Fruit fly (Drosophila melanogaster) whole organism, larva: ENCODE measurements around the gene CG1792.

Source experiments
- noc ChIP-seq: fragments of 200-800 bp; sonication (Bioruptor generic); optimal IDR thresholded peaks from 3 replicates; lab custom pipeline; 2019; ENCODE audit warnings: missing biosample characterization, mild to moderate bottlenecking, missing genetic modification characterization, moderate library complexity

Gene CG1792

dm6 chr3R:31627186-31627585, 11.1 kb downstream of the CG1792 start:
- no peak for TF ChIP-seq noc (tag; lab: Kevin White, UChicago)

- TF ChIP-seq noc (tag; lab: Kevin White, UChicago), result no peak
Measured at dm6 chr3R:31630376-31630775, 14.3 kb downstream of the CG1792 start.

dm6 chr3R:31632316-31632715, 16.2 kb downstream of the CG1792 start:
- no peak for TF ChIP-seq noc (tag; lab: Kevin White, UChicago)

- TF ChIP-seq noc (tag; lab: Kevin White, UChicago), result no peak
Measured at dm6 chr3R:31636501-31636900, 20.4 kb downstream of the CG1792 start.

DNA sequence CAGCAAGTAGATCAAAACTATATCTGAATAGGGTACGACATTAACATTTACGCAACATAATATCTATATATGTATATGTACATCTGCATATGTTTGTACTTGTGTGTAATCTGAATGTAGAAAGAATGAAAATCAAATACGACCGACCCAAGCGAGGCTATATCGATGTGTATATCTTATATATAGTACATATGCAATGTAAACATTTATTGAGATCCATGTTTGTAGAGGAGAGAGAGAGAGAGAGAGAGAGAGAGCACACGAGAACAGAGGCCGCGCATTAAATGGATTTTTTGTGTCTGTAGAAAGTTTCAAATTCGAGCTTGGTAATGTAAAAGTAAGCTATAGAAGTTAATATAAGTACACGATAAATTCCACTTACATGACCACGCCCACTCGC, 46.7 kb downstream of the CG1792 start:
- no peak for TF ChIP-seq noc (tag; lab: Kevin White, UChicago)
